Worm (Caenorhabditis elegans) whole organism, young adult: ENCODE results near the gene tag-65.
A peak's percentile ranks its signal among the peaks of the same experiment; 100 is the strongest.

Experiments
- B0019.2 ChIP-seq: fragments of 200-800 bp; sonication (Bioruptor generic); conservative IDR thresholded peaks from 2 replicates; pipeline ENCODE4 v1.3.6; 2022; ENCODE audit warnings: missing genetic modification reagents, missing genetic modification characterization, missing compliant biosample characterization
- B0261.1 ChIP-seq: sonication (generic microtip); optimal IDR thresholded peaks from 2 replicates; lab custom pipeline; 2016; ENCODE audit warnings: mild to moderate bottlenecking, missing genetic modification characterization, moderate library complexity, missing compliant biosample characterization
- B0336.3 ChIP-seq: fragments of 200-800 bp; sonication (Bioruptor generic); IDR thresholded peaks from 2 replicates; pipeline ENCODE4 v1.3.6; 2022; ENCODE audit warnings: missing genetic modification characterization, missing compliant biosample characterization
- C17E4.6 ChIP-seq: fragments of 200-800 bp; sonication (Bioruptor generic); IDR thresholded peaks from 2 replicates; pipeline ENCODE4 v1.3.6; 2022; ENCODE audit warnings: missing genetic modification reagents, missing genetic modification characterization, missing compliant biosample characterization
- F10E7.11 ChIP-seq: sonication (generic microtip); optimal IDR thresholded peaks from 2 replicates; lab custom pipeline; 2017; ENCODE audit warnings: mild to moderate bottlenecking, missing genetic modification characterization, moderate library complexity, missing compliant biosample characterization
- F23B12.7 ChIP-seq: sonication (generic microtip); optimal IDR thresholded peaks from 2 replicates; lab custom pipeline; 2017; ENCODE audit warnings: missing genetic modification characterization, mild to moderate bottlenecking, missing compliant biosample characterization, antibody characterized with exemption, moderate library complexity; ENCODE audit not compliant: insufficient read depth
- F33H1.4 ChIP-seq: fragments of 200-800 bp; sonication (Bioruptor generic); IDR thresholded peaks from 2 replicates; pipeline ENCODE4 v1.3.6; 2022; ENCODE audit warnings: missing genetic modification reagents, missing genetic modification characterization, missing compliant biosample characterization
- F55B11.4 ChIP-seq: sonication (generic microtip); optimal IDR thresholded peaks from 2 replicates; lab custom pipeline; 2016; ENCODE audit warnings: missing compliant biosample characterization, missing genetic modification characterization, borderline replicate concordance; ENCODE audit not compliant: insufficient read depth
- Y53F4B.3 ChIP-seq: fragments of 200-800 bp; sonication (Bioruptor generic); IDR thresholded peaks from 2 replicates; pipeline ENCODE4 v1.3.6; 2022; ENCODE audit warnings: missing genetic modification reagents, missing genetic modification characterization, missing compliant biosample characterization
- Y79H2A.3 ChIP-seq: fragments of 200-800 bp; sonication (Bioruptor generic); conservative IDR thresholded peaks from 2 replicates; pipeline ENCODE4 v1.3.6; 2022; ENCODE audit warnings: missing genetic modification reagents, missing genetic modification characterization, missing compliant biosample characterization
- akir-1 ChIP-seq: fragments of 200-800 bp; sonication (Bioruptor generic); optimal IDR thresholded peaks from 2 replicates; lab custom pipeline; 2018; ENCODE audit warnings: mild to moderate bottlenecking, missing genetic modification characterization, moderate library complexity, missing compliant biosample characterization
- aptf-3 ChIP-seq: fragments of 200-800 bp; sonication (Bioruptor generic); IDR thresholded peaks from 2 replicates; pipeline ENCODE4 v1.3.6; 2022; ENCODE audit warnings: missing genetic modification characterization, missing compliant biosample characterization
- athp-1 ChIP-seq: sonication (generic microtip); optimal IDR thresholded peaks from 2 replicates; lab custom pipeline; 2017; ENCODE audit warnings: mild to moderate bottlenecking, missing genetic modification characterization, missing compliant biosample characterization
- attf-3 ChIP-seq: fragments of 200-800 bp; sonication (Bioruptor generic); conservative IDR thresholded peaks from 2 replicates; pipeline ENCODE4 v1.3.6; 2022; ENCODE audit warnings: missing genetic modification reagents, missing genetic modification characterization, missing compliant biosample characterization
- bed-2 ChIP-seq: fragments of 200-800 bp; sonication (Bioruptor generic); IDR thresholded peaks from 2 replicates; pipeline ENCODE4 v1.3.6; 2022; ENCODE audit warnings: missing genetic modification reagents, missing genetic modification characterization, missing compliant biosample characterization
- ccch-3 ChIP-seq: fragments of 200-800 bp; sonication (Bioruptor generic); optimal IDR thresholded peaks from 2 replicates; lab custom pipeline; 2018; ENCODE audit warnings: mild to moderate bottlenecking, missing genetic modification characterization, missing compliant biosample characterization
- chd-7 ChIP-seq: sonication (generic microtip); optimal IDR thresholded peaks from 2 replicates; lab custom pipeline; 2016; ENCODE audit warnings: mild to moderate bottlenecking, missing genetic modification characterization, moderate library complexity, missing compliant biosample characterization
- die-1 ChIP-seq: sonication (generic microtip); optimal IDR thresholded peaks from 2 replicates; lab custom pipeline; 2016; ENCODE audit warnings: missing genotype, mild to moderate bottlenecking, missing genetic modification characterization, missing compliant biosample characterization
- efl-1 ChIP-seq: fragments of 150-350 bp; optimal IDR thresholded peaks from 2 replicates; lab custom pipeline; 2014; ENCODE audit warnings: missing biosample characterization, missing genetic modification reagents, missing genetic modification characterization
- him-1 ChIP-seq: sonication (generic microtip); optimal IDR thresholded peaks from 2 replicates; lab custom pipeline; 2016; ENCODE audit warnings: missing genotype, missing genetic modification reagents, missing genetic modification characterization, missing compliant biosample characterization
- hlh-26 ChIP-seq: fragments of 200-800 bp; sonication (Bioruptor generic); conservative IDR thresholded peaks from 2 replicates; pipeline ENCODE4 v1.3.6; 2022; ENCODE audit warnings: missing genetic modification reagents, missing genetic modification characterization, missing compliant biosample characterization
- hmg-1.2 ChIP-seq: fragments of 200-800 bp; sonication (Bioruptor generic); IDR thresholded peaks from 2 replicates; pipeline ENCODE4 v1.3.6; 2022; ENCODE audit warnings: missing genetic modification reagents, missing genetic modification characterization, missing compliant biosample characterization
- lag-1 ChIP-seq: fragments of 200-800 bp; sonication (Bioruptor generic); IDR thresholded peaks from 2 replicates; pipeline ENCODE4 v1.3.6; 2022; ENCODE audit warnings: missing genetic modification reagents, missing genetic modification characterization, missing compliant biosample characterization
- let-607 ChIP-seq, 2 experiments: fragments of 200-800 bp in 1 of 2; sonication (Bioruptor generic) in 1 of 2; sonication (generic microtip) in 1 of 2; optimal IDR thresholded peaks; 2 replicates each; lab custom pipeline; 2016 to 2018; ENCODE audit warnings: mild to moderate bottlenecking in 2 of 2, missing compliant biosample characterization in 2 of 2, missing genetic modification characterization in 2 of 2, moderate library complexity in 2 of 2, missing genotype in 1 of 2
- lin-40 ChIP-seq: sonication (generic microtip); optimal IDR thresholded peaks from 2 replicates; lab custom pipeline; 2016; ENCODE audit warnings: missing genetic modification characterization, mild to moderate bottlenecking, missing compliant biosample characterization, missing genotype, missing genetic modification reagents
- lin-54 ChIP-seq: fragments of 200-800 bp; sonication (Bioruptor generic); optimal IDR thresholded peaks from 2 replicates; lab custom pipeline; 2018; ENCODE audit warnings: mild to moderate bottlenecking, missing genetic modification characterization, missing compliant biosample characterization
- lir-1 ChIP-seq: fragments of 200-800 bp; sonication (Bioruptor generic); conservative IDR thresholded peaks from 2 replicates; pipeline ENCODE4 v1.3.6; 2022; ENCODE audit warnings: missing genetic modification reagents, missing genetic modification characterization, missing compliant biosample characterization
- lsl-1 ChIP-seq: fragments of 200-800 bp; sonication (Bioruptor generic); optimal IDR thresholded peaks from 2 replicates; lab custom pipeline; 2018; ENCODE audit warnings: mild to moderate bottlenecking, missing genetic modification characterization, moderate library complexity, missing compliant biosample characterization
- lsy-27 ChIP-seq: sonication (generic microtip); optimal IDR thresholded peaks from 2 replicates; lab custom pipeline; 2017; ENCODE audit warnings: missing genetic modification characterization, mild to moderate bottlenecking, missing compliant biosample characterization, antibody characterized with exemption, missing genotype, borderline replicate concordance; ENCODE audit not compliant: insufficient read depth
- madf-3 ChIP-seq: fragments of 200-800 bp; sonication (Bioruptor generic); IDR thresholded peaks from 2 replicates; pipeline ENCODE4 v1.3.6; 2022; ENCODE audit warnings: missing genetic modification reagents, missing genetic modification characterization, missing compliant biosample characterization
- madf-6 ChIP-seq: fragments of 200-800 bp; sonication (Bioruptor generic); IDR thresholded peaks from 2 replicates; pipeline ENCODE4 v1.3.6; 2022; ENCODE audit warnings: missing genetic modification reagents, missing genetic modification characterization, missing compliant biosample characterization
- madf-8 ChIP-seq: fragments of 200-800 bp; sonication (Bioruptor generic); conservative IDR thresholded peaks from 2 replicates; pipeline ENCODE4 v1.3.6; 2022; ENCODE audit warnings: missing genetic modification reagents, missing genetic modification characterization, missing compliant biosample characterization
- nfyb-1 ChIP-seq: fragments of 200-800 bp; sonication (Bioruptor generic); IDR thresholded peaks from 2 replicates; pipeline ENCODE4 v1.3.6; 2022; ENCODE audit warnings: missing genetic modification reagents, missing genetic modification characterization, missing compliant biosample characterization
- nhr-27 ChIP-seq: fragments of 200-800 bp; sonication (Bioruptor generic); optimal IDR thresholded peaks from 2 replicates; lab custom pipeline; 2018; ENCODE audit warnings: mild to moderate bottlenecking, missing genetic modification characterization, moderate library complexity, missing compliant biosample characterization
- pbrm-1 ChIP-seq: fragments of 200-800 bp; sonication (Bioruptor generic); IDR thresholded peaks from 2 replicates; pipeline ENCODE4 v1.3.6; 2022; ENCODE audit warnings: missing genetic modification reagents, missing genetic modification characterization, missing compliant biosample characterization
- rcor-1 ChIP-seq: fragments of 200-800 bp; sonication (Bioruptor generic); IDR thresholded peaks from 2 replicates; pipeline ENCODE4 v1.3.6; 2022; ENCODE audit warnings: missing genetic modification reagents, missing genetic modification characterization, missing compliant biosample characterization
- rec-8 ChIP-seq, 2 experiments: sonication (generic microtip); optimal IDR thresholded peaks; 2 replicates each; lab custom pipeline; 2016; ENCODE audit warnings: mild to moderate bottlenecking in 2 of 2, missing genetic modification characterization in 2 of 2, missing genetic modification reagents in 2 of 2, missing genotype in 2 of 2, missing biosample characterization in 1 of 2, missing compliant biosample characterization in 1 of 2, moderate library complexity in 1 of 2
- snpc-1.1 ChIP-seq: sonication (generic microtip); optimal IDR thresholded peaks from 2 replicates; lab custom pipeline; 2017; ENCODE audit warnings: missing genetic modification characterization, mild to moderate bottlenecking, missing compliant biosample characterization, antibody characterized with exemption, moderate library complexity, missing genotype, missing genetic modification reagents; ENCODE audit not compliant: insufficient read depth
- snpc-1.3 ChIP-seq: sonication (generic microtip); optimal IDR thresholded peaks from 2 replicates; lab custom pipeline; 2017; ENCODE audit warnings: missing genetic modification characterization, mild to moderate bottlenecking, missing compliant biosample characterization, antibody characterized with exemption, moderate library complexity, missing genotype, missing genetic modification reagents; ENCODE audit not compliant: insufficient read depth
- snpc-3.4 ChIP-seq: sonication (generic microtip); optimal IDR thresholded peaks from 2 replicates; lab custom pipeline; 2017; ENCODE audit warnings: missing genetic modification characterization, mild to moderate bottlenecking, missing compliant biosample characterization, antibody characterized with exemption, moderate library complexity, missing genotype, missing genetic modification reagents
- snpc-4 ChIP-seq, 5 experiments: fragments of 150-350 bp in 1 of 5; sonication (generic microtip) in 4 of 5; optimal IDR thresholded peaks; 2 replicates each; lab custom pipeline; 2014 to 2018; ENCODE audit warnings: missing genetic modification characterization in 5 of 5, missing biosample characterization in 3 of 5, antibody characterized with exemption in 2 of 5, mild to moderate bottlenecking in 2 of 5, missing compliant biosample characterization in 2 of 5, missing genotype in 2 of 5, moderate library complexity in 2 of 5, missing genetic modification reagents in 1 of 5
- unc-130 ChIP-seq: sonication (generic microtip); optimal IDR thresholded peaks from 2 replicates; lab custom pipeline; 2016; ENCODE audit warnings: missing genetic modification reagents, missing genetic modification characterization, missing compliant biosample characterization
- unc-62 ChIP-seq: fragments of 150-350 bp; optimal IDR thresholded peaks from 2 replicates; lab custom pipeline; 2014; ENCODE audit warnings: missing biosample characterization, missing genetic modification reagents, missing genetic modification characterization
- zim-3 ChIP-seq: sonication (generic microtip); optimal IDR thresholded peaks from 2 replicates; lab custom pipeline; 2017; ENCODE audit warnings: mild to moderate bottlenecking, missing genetic modification characterization, moderate library complexity, missing compliant biosample characterization
- ztf-18 ChIP-seq: sonication (generic microtip); optimal IDR thresholded peaks from 2 replicates; lab custom pipeline; 2016; ENCODE audit warnings: missing genotype, mild to moderate bottlenecking, missing genetic modification characterization, missing compliant biosample characterization

tag-65 gene

DNA sequence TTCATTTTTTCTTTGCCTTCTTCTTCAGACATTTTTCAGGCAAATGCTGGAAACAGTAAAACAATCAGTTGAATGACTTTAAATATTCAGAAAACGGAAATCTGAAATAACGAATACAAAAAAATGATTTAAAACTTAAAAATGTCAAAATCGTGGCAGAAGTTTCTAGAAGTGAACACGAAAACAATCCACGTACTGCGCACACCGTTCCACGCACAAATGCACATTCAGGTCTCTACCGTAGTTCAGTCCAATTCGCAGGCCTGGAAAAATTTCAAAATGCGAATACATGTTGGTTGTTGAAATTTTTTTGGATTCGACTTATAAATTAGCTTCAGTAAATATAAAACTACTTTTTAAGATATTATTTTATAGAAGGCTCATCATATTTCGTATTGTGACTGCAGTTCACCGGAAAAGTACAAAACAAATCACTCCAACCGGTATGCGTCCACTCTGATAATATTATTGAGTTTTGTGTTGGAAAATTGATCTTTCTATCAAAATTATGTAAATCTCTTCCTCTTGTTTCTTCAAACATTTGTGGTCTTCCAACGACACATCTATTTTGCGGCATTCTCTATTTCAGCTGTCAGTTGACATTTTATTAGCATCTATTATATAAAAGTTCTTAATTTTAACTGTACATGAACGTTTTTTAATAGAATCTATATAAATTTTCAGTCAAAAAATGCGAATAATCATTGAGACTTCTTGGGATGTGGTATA lies 6.3 kb downstream of the tag-65 start, which contains the start of the genes mip-2 and F58G11.4 (continued):
- TF ChIP-seq athp-1 (tag; lab: Kevin White, UChicago) (no peak), B0019.2 (GFP tag; lab: Robert Waterston, UW) (no peak), zim-3 (tag; lab: Kevin White, UChicago) (no peak), C17E4.6 (no peak), nhr-27 (tag; lab: Kevin White, UChicago) (no peak), efl-1 (GFP tag; lab: Kevin White, UChicago) (peak; percentile 37), rec-8 (tag; optimal IDR thresholded peaks at IDR 0.05; lab: Kevin White, UChicago) (no peak), lin-54 (GFP tag; lab: Kevin White, UChicago) (peak; percentile 32), madf-8 (GFP tag; lab: Robert Waterston, UW) (peak; percentile 93), snpc-1.1 (tag; lab: Kevin White, UChicago) (no peak), let-607 (tag; optimal IDR thresholded peaks at IDR 0.05; lab: Kevin White, UChicago) (no peak), unc-130 (no peak), F33H1.4 (GFP tag; lab: Robert Waterston, UW) (peak; percentile 43), hmg-1.2 (peak; percentile 15; the same call in 1 of the 2 replicates), B0261.1 (tag; lab: Kevin White, UChicago) (no peak), hlh-26 (GFP tag; lab: Robert Waterston, UW) (no peak), lin-40 (tag; lab: Kevin White, UChicago) (no peak), him-1 (no peak), akir-1 (no peak), madf-6 (peak; percentile 94), lsy-27 (tag; lab: Kevin White, UChicago) (no peak), bed-2 (no peak), chd-7 (tag; lab: Kevin White, UChicago) (no peak), aptf-3 (GFP tag; lab: Robert Waterston, UW) (no peak), rcor-1 (peak; percentile 9; the same call in 1 of the 2 replicates), lag-1 (no peak), Y79H2A.3 (GFP tag; lab: Robert Waterston, UW) (no peak), pbrm-1 (peak; percentile 55; the same call in 1 of the 2 replicates), F55B11.4 (no peak), ccch-3 (GFP tag; lab: Kevin White, UChicago) (no peak)

ce11 chrV:13669170-13669569 lies 9.2 kb downstream of the tag-65 start:
- TF ChIP-seq die-1 (tag; lab: Kevin White, UChicago) (peak; percentile 21), attf-3 (GFP tag; lab: Robert Waterston, UW) (no peak), Y53F4B.3 (GFP tag; lab: Robert Waterston, UW) (no peak), F23B12.7 (no peak), ztf-18 (peak; percentile 24), lir-1 (no peak), unc-62 (GFP tag; lab: Kevin White, UChicago) (no peak), B0336.3 (GFP tag; lab: Robert Waterston, UW) (peak; percentile 12; the same call in 1 of the 2 replicates), F10E7.11 (tag; lab: Kevin White, UChicago) (peak; percentile 68), unc-130 (peak; percentile 7), F33H1.4 (GFP tag; lab: Robert Waterston, UW) (0 out of 2 replicates have a peak, but pooled peaks have one; percentile 13), madf-3 (GFP tag; lab: Robert Waterston, UW) (0 out of 2 replicates have a peak, but pooled peaks have one; percentile 72), lsl-1 (GFP tag; lab: Kevin White, UChicago) (peak; percentile 19), snpc-3.4 (tag; lab: Kevin White, UChicago) (peak; percentile 83), nfyb-1 (GFP tag; lab: Robert Waterston, UW) (0 out of 2 replicates have a peak, but pooled peaks have one; percentile 22), snpc-1.3 (tag; lab: Kevin White, UChicago) (peak; percentile 10), snpc-4 (GFP tag; optimal IDR thresholded peaks at IDR 0.05; lab: Kevin White, UChicago) (no peak), snpc-4 (tag; optimal IDR thresholded peaks at IDR 0.05; lab: Kevin White, UChicago) (peak in 1 of 4 experiments; percentile 34)
